Worm (Caenorhabditis elegans) whole organism, L4 larva: ENCODE data around the gene pat-6.

Experiments used
- nhr-237 ChIP-seq: sonication (generic microtip); optimal IDR thresholded peaks from 2 replicates; lab custom pipeline; 2017; ENCODE audit warnings: missing biosample characterization, missing genetic modification characterization
- unc-62 ChIP-seq, 3 experiments: fragments of 150-350 bp in 1 of 3; sonication (generic microtip); optimal IDR thresholded peaks in 2 of 3; peaks in 1 of 3; 1 replicate in 1 of 3; 2 replicates in 2 of 3; lab custom pipeline; 2014 to 2017; ENCODE audit warnings: missing biosample characterization in 3 of 3, missing genetic modification characterization in 3 of 3, missing genetic modification reagents in 3 of 3, missing genotype in 1 of 3
- zag-1 ChIP-seq: fragments of 150-350 bp; optimal IDR thresholded peaks from 2 replicates; lab custom pipeline; 2014; ENCODE audit warnings: missing biosample characterization, missing genetic modification characterization

DNA sequence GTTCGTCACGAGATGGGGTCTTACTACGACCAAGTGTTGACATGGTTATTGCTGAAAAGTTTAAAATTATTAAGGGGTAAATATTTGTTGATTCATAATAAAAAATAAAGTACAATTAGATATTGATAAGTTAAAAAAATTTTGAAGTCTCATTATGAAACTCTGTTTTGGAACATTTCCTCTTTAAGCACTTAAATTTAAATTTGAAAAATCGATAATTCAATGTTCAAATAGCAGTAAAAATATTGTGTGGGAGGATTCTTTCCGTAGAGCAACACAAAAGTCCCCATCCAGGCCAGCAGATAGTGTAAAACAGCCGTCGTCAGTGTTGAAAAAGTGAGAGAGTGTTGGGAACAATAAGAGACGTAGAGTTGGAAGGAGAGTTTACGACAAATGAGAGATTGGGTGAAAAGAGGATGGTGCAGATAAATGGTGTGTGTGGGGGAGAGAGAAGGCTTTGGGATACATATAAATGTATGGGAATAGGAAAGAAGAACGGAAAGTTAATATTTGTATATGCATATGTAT, at the start of gene pat-6:
- no peak for TF ChIP-seq nhr-237
- no peak for TF ChIP-seq zag-1 (tag; lab: Kevin White, UChicago)
- no peak for TF ChIP-seq unc-62 (GFP tag; optimal IDR thresholded peaks at IDR 0.05 in 1 of 2; lab: Kevin White, UChicago)
- TF ChIP-seq unc-62 (tag; optimal IDR thresholded peaks at IDR 0.05; lab: Kevin White, UChicago), result no peak
